Fruit fly (Drosophila melanogaster) whole organism, embryonic: ENCODE measurements around the gene Tcs3.

Experiments used
- CG11247 ChIP-seq: fragments of 200-800 bp; sonication (Bioruptor generic); IDR thresholded peaks from 2 replicates; pipeline ENCODE4 v1.3.6; 2022; ENCODE audit warnings: missing biosample characterization, missing genetic modification characterization
- CG12071 ChIP-seq: fragments of 200-800 bp; sonication (Bioruptor generic); optimal IDR thresholded peaks from 3 replicates; lab custom pipeline; 2018; ENCODE audit warnings: missing biosample characterization, mild to moderate bottlenecking, missing genetic modification characterization
- CG13296 ChIP-seq: fragments of 200-800 bp; sonication (Bioruptor generic); optimal IDR thresholded peaks from 3 replicates; lab custom pipeline; 2018; ENCODE audit warnings: missing biosample characterization, mild to moderate bottlenecking, missing genetic modification characterization
- CG13775 ChIP-seq: fragments of 200-800 bp; sonication (Bioruptor generic); optimal IDR thresholded peaks from 3 replicates; lab custom pipeline; 2017; ENCODE audit warnings: missing biosample characterization, mild to moderate bottlenecking, missing genetic modification characterization
- CG14050 ChIP-seq: fragments of 200-800 bp; sonication (Bioruptor generic); IDR thresholded peaks from 3 replicates; pipeline ENCODE4 v1.3.6; 2022; ENCODE audit warnings: missing biosample characterization, missing genetic modification characterization
- CG17385 ChIP-seq: fragments of 200-800 bp; sonication (Bioruptor generic); optimal IDR thresholded peaks from 3 replicates; lab custom pipeline; 2018; ENCODE audit warnings: missing biosample characterization, mild to moderate bottlenecking, missing genetic modification characterization
- CG17568 ChIP-seq: fragments of 200-800 bp; sonication (Bioruptor generic); optimal IDR thresholded peaks from 2 replicates; lab custom pipeline; 2018; ENCODE audit warnings: missing biosample characterization, mild to moderate bottlenecking, missing genetic modification characterization, moderate library complexity
- CG1832 ChIP-seq: fragments of 200-800 bp; sonication (Bioruptor generic); optimal IDR thresholded peaks from 2 replicates; lab custom pipeline; 2017; ENCODE audit warnings: missing biosample characterization, mild to moderate bottlenecking, missing genetic modification characterization, inconsistent platforms
- CG18764 ChIP-seq: fragments of 200-800 bp; sonication (Bioruptor generic); optimal IDR thresholded peaks from 3 replicates; lab custom pipeline; 2016; ENCODE audit warnings: missing biosample characterization, missing genetic modification characterization
- CG2116 ChIP-seq: fragments of 200-800 bp; sonication (Bioruptor generic); optimal IDR thresholded peaks from 3 replicates; lab custom pipeline; 2018; ENCODE audit warnings: missing biosample characterization, mild to moderate bottlenecking, missing genetic modification characterization
- CG31388 ChIP-seq: fragments of 200-800 bp; sonication (Bioruptor generic); optimal IDR thresholded peaks from 2 replicates; lab custom pipeline; 2016; ENCODE audit warnings: missing biosample characterization, missing genetic modification characterization
- CG42726 ChIP-seq: fragments of 200-800 bp; sonication (Bioruptor generic); IDR thresholded peaks from 2 replicates; pipeline ENCODE4 v1.3.6; 2022; ENCODE audit warnings: missing biosample characterization, missing genetic modification characterization; ENCODE audit not compliant: partially characterized antibody
- CG4730 ChIP-seq: fragments of 200-800 bp; sonication (Bioruptor generic); IDR thresholded peaks from 2 replicates; pipeline ENCODE4 v1.3.6; 2022; ENCODE audit warnings: missing biosample characterization, missing genetic modification characterization
- CG6683 ChIP-seq: fragments of 200-800 bp; sonication (Bioruptor generic); optimal IDR thresholded peaks from 2 replicates; lab custom pipeline; 2017; ENCODE audit warnings: missing biosample characterization, mild to moderate bottlenecking, missing genetic modification characterization, missing genetic modification reagents
- CG8359 ChIP-seq: fragments of 200-800 bp; sonication (Bioruptor generic); optimal IDR thresholded peaks from 2 replicates; lab custom pipeline; 2017; ENCODE audit warnings: missing biosample characterization, mild to moderate bottlenecking, missing genetic modification characterization, borderline replicate concordance
- Chrac-16 ChIP-seq: fragments of 200-800 bp; sonication (Bioruptor generic); optimal IDR thresholded peaks from 3 replicates; lab custom pipeline; 2016; ENCODE audit warnings: missing biosample characterization, missing genetic modification characterization
- CkIIα-i1 ChIP-seq: fragments of 200-800 bp; sonication (Bioruptor generic); IDR thresholded peaks from 2 replicates; pipeline ENCODE4 v1.3.6; 2022; ENCODE audit warnings: missing biosample characterization, missing genetic modification characterization
- D19B ChIP-seq: fragments of 200-800 bp; sonication (Bioruptor generic); optimal IDR thresholded peaks from 2 replicates; lab custom pipeline; 2017; ENCODE audit warnings: missing biosample characterization, mild to moderate bottlenecking, missing genetic modification characterization
- ERR ChIP-seq: fragments of 200-800 bp; sonication (Bioruptor generic); optimal IDR thresholded peaks from 2 replicates; lab custom pipeline; 2016; ENCODE audit warnings: missing biosample characterization, missing genetic modification characterization
- Ets97D ChIP-seq: fragments of 200-800 bp; sonication (Bioruptor generic); optimal IDR thresholded peaks from 3 replicates; lab custom pipeline; 2016; ENCODE audit warnings: missing biosample characterization, missing genetic modification characterization
- Gug ChIP-seq: fragments of 200-800 bp; sonication (Bioruptor generic); IDR thresholded peaks from 4 replicates; pipeline ENCODE4 v1.3.6; 2022; ENCODE audit warnings: missing biosample characterization, missing genetic modification characterization
- HHEX ChIP-seq: fragments of 200-800 bp; sonication (Bioruptor generic); optimal IDR thresholded peaks from 3 replicates; lab custom pipeline; 2017; ENCODE audit warnings: missing biosample characterization, mild to moderate bottlenecking, missing genetic modification characterization, missing genetic modification reagents
- HmgZ ChIP-seq: fragments of 200-800 bp; sonication (Bioruptor generic); optimal IDR thresholded peaks from 2 replicates; lab custom pipeline; 2018; ENCODE audit warnings: missing biosample characterization, mild to moderate bottlenecking, missing genetic modification characterization
- Lhr ChIP-seq: fragments of 200-800 bp; sonication (Bioruptor generic); optimal IDR thresholded peaks from 3 replicates; lab custom pipeline; 2017; ENCODE audit warnings: mild to moderate bottlenecking, missing biosample characterization, missing genetic modification reagents, missing genetic modification characterization
- MESR4 ChIP-seq: fragments of 200-800 bp; sonication (Bioruptor generic); optimal IDR thresholded peaks from 2 replicates; lab custom pipeline; 2018; ENCODE audit warnings: missing biosample characterization, mild to moderate bottlenecking, missing genetic modification characterization, moderate library complexity
- MTF-1 ChIP-seq: fragments of 200-800 bp; sonication (Bioruptor generic); optimal IDR thresholded peaks from 2 replicates; lab custom pipeline; 2018; ENCODE audit warnings: missing biosample characterization, mild to moderate bottlenecking, missing genetic modification characterization, borderline replicate concordance
- Neu2 ChIP-seq: fragments of 200-800 bp; sonication (Bioruptor generic); optimal IDR thresholded peaks from 3 replicates; lab custom pipeline; 2016; ENCODE audit warnings: missing biosample characterization, missing genetic modification characterization, borderline replicate concordance
- Oaz ChIP-seq: fragments of 200-800 bp; sonication (Bioruptor generic); IDR thresholded peaks from 2 replicates; pipeline ENCODE4 v1.3.6; 2022; ENCODE audit warnings: missing biosample characterization, missing genetic modification characterization
- Ravus ChIP-seq: fragments of 200-800 bp; sonication (Bioruptor generic); IDR thresholded peaks from 2 replicates; pipeline ENCODE4 v1.3.6; 2022; ENCODE audit warnings: missing biosample characterization, missing genetic modification characterization
- YL-1 ChIP-seq: fragments of 200-800 bp; sonication (Bioruptor generic); optimal IDR thresholded peaks from 3 replicates; lab custom pipeline; 2017; ENCODE audit warnings: missing biosample characterization, mild to moderate bottlenecking, missing genetic modification characterization
- chn ChIP-seq: fragments of 200-800 bp; sonication (Bioruptor generic); optimal IDR thresholded peaks from 2 replicates; lab custom pipeline; 2016; ENCODE audit warnings: missing biosample characterization, missing genetic modification characterization
- ci ChIP-seq: fragments of 200-800 bp; sonication (Bioruptor generic); IDR thresholded peaks from 3 replicates; pipeline ENCODE4 v1.3.6; 2022; ENCODE audit warnings: missing biosample characterization, missing genetic modification characterization
- corto ChIP-seq: fragments of 200-800 bp; sonication (Bioruptor generic); optimal IDR thresholded peaks from 2 replicates; lab custom pipeline; 2016; ENCODE audit warnings: missing biosample characterization, mild to moderate bottlenecking, missing genetic modification characterization, moderate library complexity
- esg ChIP-seq: fragments of 200-800 bp; sonication (Bioruptor generic); conservative IDR thresholded peaks from 2 replicates; pipeline ENCODE4 v1.3.6; 2022; ENCODE audit warnings: missing biosample characterization, missing genetic modification characterization
- gcm ChIP-seq: fragments of 200-800 bp; sonication (Bioruptor generic); optimal IDR thresholded peaks from 2 replicates; lab custom pipeline; 2019; ENCODE audit warnings: missing biosample characterization, mild to moderate bottlenecking, missing genetic modification characterization, moderate library complexity
- gcm2 ChIP-seq: fragments of 200-800 bp; sonication (Bioruptor generic); optimal IDR thresholded peaks from 2 replicates; lab custom pipeline; 2016; ENCODE audit warnings: missing biosample characterization, missing genetic modification characterization
- jigr1 ChIP-seq: fragments of 200-800 bp; sonication (Bioruptor generic); IDR thresholded peaks from 3 replicates; pipeline ENCODE4 v1.3.6; 2022; ENCODE audit warnings: missing biosample characterization, missing genetic modification characterization
- kay ChIP-seq: fragments of 200-800 bp; sonication (Bioruptor generic); optimal IDR thresholded peaks from 2 replicates; lab custom pipeline; 2016; ENCODE audit warnings: missing biosample characterization, missing genetic modification characterization
- klu ChIP-seq: fragments of 200-800 bp; sonication (Bioruptor generic); IDR thresholded peaks from 2 replicates; pipeline ENCODE4 v1.3.6; 2022; ENCODE audit warnings: missing biosample characterization, missing genetic modification characterization
- kni ChIP-seq: fragments of 200-800 bp; sonication (Bioruptor generic); optimal IDR thresholded peaks from 3 replicates; lab custom pipeline; 2017; ENCODE audit warnings: mild to moderate bottlenecking, missing biosample characterization, missing genetic modification reagents, missing genetic modification characterization
- maf-S ChIP-seq: fragments of 200-800 bp; sonication (Bioruptor generic); optimal IDR thresholded peaks from 2 replicates; lab custom pipeline; 2016; ENCODE audit warnings: missing biosample characterization, missing genetic modification characterization
- pb ChIP-seq: fragments of 200-800 bp; sonication (Bioruptor generic); optimal IDR thresholded peaks from 3 replicates; lab custom pipeline; 2016; ENCODE audit warnings: missing biosample characterization, missing genetic modification characterization
- phol ChIP-seq: fragments of 200-800 bp; sonication (Bioruptor generic); optimal IDR thresholded peaks from 3 replicates; lab custom pipeline; 2018; ENCODE audit warnings: missing biosample characterization, mild to moderate bottlenecking, missing genetic modification characterization, moderate library complexity
- rib ChIP-seq: fragments of 200-800 bp; sonication (Bioruptor generic); IDR thresholded peaks from 2 replicates; pipeline ENCODE4 v1.3.6; 2022; ENCODE audit warnings: missing biosample characterization, missing genetic modification characterization
- run ChIP-seq: fragments of 200-800 bp; sonication (Bioruptor generic); optimal IDR thresholded peaks from 3 replicates; lab custom pipeline; 2018; ENCODE audit warnings: missing biosample characterization, mild to moderate bottlenecking, missing genetic modification characterization
- sens-2 ChIP-seq: fragments of 200-800 bp; sonication (Bioruptor generic); IDR thresholded peaks from 2 replicates; pipeline ENCODE4 v1.3.6; 2022; ENCODE audit warnings: missing biosample characterization, missing genetic modification characterization
- sug ChIP-seq: fragments of 200-800 bp; optimal IDR thresholded peaks from 2 replicates; lab custom pipeline; 2019; ENCODE audit warnings: missing biosample characterization, mild to moderate bottlenecking, missing genetic modification characterization, moderate library complexity
- tio ChIP-seq: fragments of 200-800 bp; sonication (Bioruptor generic); optimal IDR thresholded peaks from 2 replicates; lab custom pipeline; 2017; ENCODE audit warnings: missing biosample characterization, missing genetic modification characterization, inconsistent platforms
- vvl ChIP-seq: fragments of 200-800 bp; sonication (Bioruptor generic); IDR thresholded peaks from 2 replicates; pipeline ENCODE4 v1.3.6; 2022; ENCODE audit warnings: missing biosample characterization, missing genetic modification characterization

The Tcs3 gene

dm6 chr3L:16377768-16378764 lies 26.3 kb downstream of the Tcs3 start, which contains the start of gene roq (continued):
- TF ChIP-seq kay (GFP tag; lab: Kevin White, UChicago) (no peak), gcm (GFP tag; lab: Kevin White, UChicago) (no peak), gcm2 (no peak), CG12071 (GFP tag; lab: Kevin White, UChicago) (no peak), Neu2 (GFP tag; lab: Kevin White, UChicago) (no peak), CG1832 (GFP tag; lab: Kevin White, UChicago) (no peak), rib (GFP tag; lab: Robert Waterston, UW) (no peak), chn (GFP tag; lab: Kevin White, UChicago) (no peak), pb (GFP tag; lab: Kevin White, UChicago) (no peak), CG17385 (GFP tag; lab: Kevin White, UChicago) (peak; percentile 93), sug (peak; percentile 93), Gug (GFP tag; lab: Robert Waterston, UW) (no peak), HmgZ (tag; lab: Kevin White, UChicago) (peak; percentile 58), vvl (GFP tag; lab: Robert Waterston, UW) (peak; percentile 45), Oaz (no peak), CG18764 (no peak), D19B (GFP tag; lab: Kevin White, UChicago) (no peak), CG8359 (no peak), CG14050 (GFP tag; lab: Robert Waterston, UW) (no peak), klu (no peak), maf-S (GFP tag; lab: Kevin White, UChicago) (no peak), kni (GFP tag; lab: Kevin White, UChicago) (no peak), run (tag; lab: Kevin White, UChicago) (no peak), ERR (GFP tag; lab: Kevin White, UChicago) (no peak), CG17568 (no peak), HHEX (GFP tag; lab: Kevin White, UChicago) (no peak), CG11247 (no peak), Chrac-16 (no peak), esg (GFP tag; lab: Robert Waterston, UW) (no peak), CG2116 (GFP tag; lab: Kevin White, UChicago) (peak; percentile 87), MTF-1 (GFP tag; lab: Kevin White, UChicago) (no peak), ci (GFP tag; lab: Robert Waterston, UW) (0 out of 3 replicates have a peak, but pooled peaks have one; percentile 6), CG6683 (GFP tag; lab: Kevin White, UChicago) (no peak), CG13775 (no peak), phol (peak; percentile 52), CG31388 (GFP tag; lab: Kevin White, UChicago) (no peak), CG13296 (no peak), Lhr (peak; percentile 39), CkIIα-i1 (no peak), sens-2 (GFP tag; lab: Robert Waterston, UW) (no peak), Ets97D (GFP tag; lab: Kevin White, UChicago) (peak; percentile 70), corto (GFP tag; lab: Kevin White, UChicago) (peak; percentile 15), CG4730 (no peak), YL-1 (GFP tag; lab: Kevin White, UChicago) (peak; percentile 66), Ravus (GFP tag; lab: Robert Waterston, UW) (no peak), jigr1 (no peak), tio (no peak), CG42726 (peak; percentile 62; the same call in 1 of the 2 replicates), MESR4 (GFP tag; lab: Kevin White, UChicago) (peak; percentile 57)
